Fruit fly (Drosophila melanogaster) whole organism, embryonic: ENCODE measurements around the gene CG3862.

Experiments used
- Abd-B ChIP-seq: fragments of 200-800 bp; sonication (Bioruptor generic); optimal IDR thresholded peaks from 2 replicates; lab custom pipeline; 2018; ENCODE audit warnings: missing biosample characterization, mild to moderate bottlenecking, missing genetic modification characterization, moderate library complexity
- Adf1 ChIP-seq: fragments of 200-800 bp; sonication (Bioruptor generic); IDR thresholded peaks from 2 replicates; pipeline ENCODE4 v1.3.6; 2022; ENCODE audit warnings: missing biosample characterization, missing genetic modification characterization
- Blimp-1 ChIP-seq: fragments of 200-800 bp; sonication (Bioruptor generic); optimal IDR thresholded peaks from 3 replicates; lab custom pipeline; 2018; ENCODE audit warnings: missing biosample characterization, missing genetic modification characterization, mild to moderate bottlenecking, moderate library complexity, missing genetic modification reagents
- CG10209 ChIP-seq: fragments of 200-800 bp; sonication (Bioruptor generic); optimal IDR thresholded peaks from 3 replicates; lab custom pipeline; 2017; ENCODE audit warnings: missing biosample characterization, mild to moderate bottlenecking, missing genetic modification characterization, missing genetic modification reagents
- CG1024 ChIP-seq: fragments of 200-800 bp; sonication (Bioruptor generic); IDR thresholded peaks from 2 replicates; pipeline ENCODE4 v1.3.6; 2022; ENCODE audit warnings: missing biosample characterization, missing genetic modification characterization
- CG11504 ChIP-seq: fragments of 200-800 bp; sonication (Bioruptor generic); optimal IDR thresholded peaks from 3 replicates; lab custom pipeline; 2019; ENCODE audit warnings: missing biosample characterization, mild to moderate bottlenecking, missing genetic modification characterization, moderate library complexity
- CG12744 ChIP-seq: fragments of 200-800 bp; sonication (Bioruptor generic); optimal IDR thresholded peaks from 2 replicates; lab custom pipeline; 2016; ENCODE audit warnings: missing biosample characterization, missing genetic modification characterization
- CG13894 ChIP-seq: fragments of 200-800 bp; sonication (Bioruptor generic); optimal IDR thresholded peaks from 3 replicates; lab custom pipeline; 2018; ENCODE audit warnings: missing biosample characterization, mild to moderate bottlenecking, missing genetic modification characterization, moderate library complexity
- CG18599 ChIP-seq: fragments of 200-800 bp; sonication (Bioruptor generic); optimal IDR thresholded peaks from 3 replicates; lab custom pipeline; 2017; ENCODE audit warnings: missing biosample characterization, missing genetic modification characterization, mild to moderate bottlenecking, moderate library complexity, missing genetic modification reagents
- CG2116 ChIP-seq: fragments of 200-800 bp; sonication (Bioruptor generic); optimal IDR thresholded peaks from 3 replicates; lab custom pipeline; 2018; ENCODE audit warnings: missing biosample characterization, mild to moderate bottlenecking, missing genetic modification characterization
- CG2712 ChIP-seq: fragments of 200-800 bp; optimal IDR thresholded peaks from 3 replicates; lab custom pipeline; 2019; ENCODE audit warnings: missing biosample characterization, mild to moderate bottlenecking, missing genetic modification characterization, moderate library complexity
- CG3065 ChIP-seq: fragments of 200-800 bp; sonication (Bioruptor generic); optimal IDR thresholded peaks from 2 replicates; lab custom pipeline; 2016; ENCODE audit warnings: missing biosample characterization, missing genetic modification characterization
- CG3281 ChIP-seq: fragments of 200-800 bp; sonication (Bioruptor generic); optimal IDR thresholded peaks from 3 replicates; lab custom pipeline; 2017; ENCODE audit warnings: missing biosample characterization, mild to moderate bottlenecking, missing genetic modification characterization
- CG3847 ChIP-seq: fragments of 200-800 bp; sonication (Bioruptor generic); IDR thresholded peaks from 2 replicates; pipeline ENCODE4 v1.3.6; 2022; ENCODE audit warnings: missing biosample characterization, missing genetic modification characterization
- CG5180 ChIP-seq: fragments of 200-800 bp; sonication (Bioruptor generic); optimal IDR thresholded peaks from 3 replicates; lab custom pipeline; 2017; ENCODE audit warnings: missing biosample characterization, missing genetic modification characterization, mild to moderate bottlenecking, moderate library complexity, missing genetic modification reagents
- CG7786 ChIP-seq: fragments of 200-800 bp; sonication (Bioruptor generic); optimal IDR thresholded peaks from 2 replicates; lab custom pipeline; 2016; ENCODE audit warnings: missing biosample characterization, missing genetic modification characterization
- CG9817 ChIP-seq: fragments of 200-800 bp; sonication (Bioruptor generic); optimal IDR thresholded peaks from 2 replicates; lab custom pipeline; 2018; ENCODE audit warnings: missing biosample characterization, mild to moderate bottlenecking, missing genetic modification characterization, moderate library complexity
- CTCF ChIP-seq: fragments of 200-800 bp; sonication (Bioruptor generic); optimal IDR thresholded peaks from 2 replicates; lab custom pipeline; 2017; ENCODE audit warnings: missing biosample characterization, mild to moderate bottlenecking, missing genetic modification characterization, moderate library complexity
- D19B ChIP-seq: fragments of 200-800 bp; sonication (Bioruptor generic); optimal IDR thresholded peaks from 2 replicates; lab custom pipeline; 2017; ENCODE audit warnings: missing biosample characterization, mild to moderate bottlenecking, missing genetic modification characterization
- Dfd ChIP-seq, 2 experiments: fragments of >200 bp; optimal IDR thresholded peaks; 2 replicates each; lab custom pipeline; 2017; ENCODE audit warnings: missing biosample characterization in 2 of 2, missing genetic modification characterization in 2 of 2
- Dll ChIP-seq: fragments of 200-800 bp; sonication (Bioruptor generic); IDR thresholded peaks from 4 replicates; pipeline ENCODE4 v1.3.6; 2022; ENCODE audit warnings: missing biosample characterization, missing genetic modification characterization; ENCODE audit not compliant: partially characterized antibody
- HLHmδ ChIP-seq: fragments of 200-800 bp; sonication (Bioruptor generic); optimal IDR thresholded peaks from 2 replicates; lab custom pipeline; 2018; ENCODE audit warnings: missing biosample characterization, mild to moderate bottlenecking, missing genetic modification characterization, moderate library complexity
- Meics ChIP-seq: fragments of 200-800 bp; sonication (Bioruptor generic); optimal IDR thresholded peaks from 2 replicates; lab custom pipeline; 2017; ENCODE audit warnings: missing biosample characterization, mild to moderate bottlenecking, missing genetic modification characterization
- NC2β ChIP-seq: fragments of 200-800 bp; sonication (Bioruptor generic); optimal IDR thresholded peaks from 2 replicates; lab custom pipeline; 2016; ENCODE audit warnings: missing biosample characterization, missing genetic modification characterization
- Six4 ChIP-seq: fragments of 200-800 bp; sonication (Bioruptor generic); optimal IDR thresholded peaks from 2 replicates; lab custom pipeline; 2016; ENCODE audit warnings: missing biosample characterization, missing genetic modification characterization
- TFAM ChIP-seq: fragments of 200-800 bp; sonication (Bioruptor generic); optimal IDR thresholded peaks from 2 replicates; lab custom pipeline; 2017; ENCODE audit warnings: missing biosample characterization, missing genetic modification characterization, inconsistent platforms
- ac ChIP-seq: fragments of 200-800 bp; sonication (Bioruptor generic); optimal IDR thresholded peaks from 3 replicates; lab custom pipeline; 2017; ENCODE audit warnings: missing biosample characterization, mild to moderate bottlenecking, missing genetic modification characterization
- amos ChIP-seq: fragments of 200-800 bp; sonication (Bioruptor generic); IDR thresholded peaks from 2 replicates; pipeline ENCODE4 v1.3.6; 2022; ENCODE audit warnings: missing biosample characterization, missing genetic modification characterization; ENCODE audit not compliant: partially characterized antibody
- ash1 ChIP-seq: fragments of 200-800 bp; sonication (Bioruptor generic); optimal IDR thresholded peaks from 2 replicates; lab custom pipeline; 2018; ENCODE audit warnings: missing biosample characterization, mild to moderate bottlenecking, missing genetic modification characterization
- bsh ChIP-seq, 2 experiments: fragments of 200-800 bp; sonication (Bioruptor generic); optimal IDR thresholded peaks; 2 replicates each; lab custom pipeline; 2017 to 2018; ENCODE audit warnings: mild to moderate bottlenecking in 2 of 2, missing biosample characterization in 2 of 2, missing genetic modification characterization in 2 of 2, moderate library complexity in 1 of 2
- chinmo ChIP-seq: fragments of 200-800 bp; sonication (Bioruptor generic); IDR thresholded peaks from 4 replicates; pipeline ENCODE4 v1.3.6; 2022; ENCODE audit warnings: missing biosample characterization, missing genetic modification characterization; ENCODE audit not compliant: partially characterized antibody
- chn ChIP-seq: fragments of 200-800 bp; sonication (Bioruptor generic); optimal IDR thresholded peaks from 2 replicates; lab custom pipeline; 2016; ENCODE audit warnings: missing biosample characterization, missing genetic modification characterization
- dimm ChIP-seq: fragments of 200-800 bp; sonication (Bioruptor generic); IDR thresholded peaks from 2 replicates; pipeline ENCODE4 v1.3.6; 2022; ENCODE audit warnings: missing biosample characterization, missing genetic modification characterization
- disco-r ChIP-seq: fragments of 200-800 bp; sonication (Bioruptor generic); optimal IDR thresholded peaks from 2 replicates; lab custom pipeline; 2016; ENCODE audit warnings: missing biosample characterization, missing genetic modification characterization
- emc ChIP-seq: fragments of 200-800 bp; sonication (Bioruptor generic); optimal IDR thresholded peaks from 2 replicates; lab custom pipeline; 2016; ENCODE audit warnings: missing biosample characterization, missing genetic modification characterization
- gem ChIP-seq: fragments of 200-800 bp; sonication (Bioruptor generic); optimal IDR thresholded peaks from 2 replicates; lab custom pipeline; 2019; ENCODE audit warnings: missing biosample characterization, mild to moderate bottlenecking, missing genetic modification characterization, moderate library complexity
- grau ChIP-seq: fragments of 200-800 bp; optimal IDR thresholded peaks from 3 replicates; lab custom pipeline; 2019; ENCODE audit warnings: missing biosample characterization, mild to moderate bottlenecking, missing genetic modification characterization, moderate library complexity
- insv ChIP-seq, 2 experiments: fragments of 200-800 bp; sonication (Bioruptor generic); optimal IDR thresholded peaks; 3 replicates each; lab custom pipeline; 2016 to 2018; ENCODE audit warnings: missing biosample characterization in 2 of 2, missing genetic modification characterization in 2 of 2
- klu ChIP-seq: fragments of 200-800 bp; sonication (Bioruptor generic); IDR thresholded peaks from 2 replicates; pipeline ENCODE4 v1.3.6; 2022; ENCODE audit warnings: missing biosample characterization, missing genetic modification characterization
- mirr ChIP-seq: fragments of 200-800 bp; sonication (Bioruptor generic); optimal IDR thresholded peaks from 3 replicates; lab custom pipeline; 2018; ENCODE audit warnings: missing biosample characterization, mild to moderate bottlenecking, missing genetic modification characterization
- oc ChIP-seq: fragments of 200-800 bp; sonication (Bioruptor generic); optimal IDR thresholded peaks from 2 replicates; lab custom pipeline; 2018; ENCODE audit warnings: missing biosample characterization, mild to moderate bottlenecking, missing genetic modification characterization, moderate library complexity
- otp ChIP-seq: fragments of 200-800 bp; sonication (Bioruptor generic); IDR thresholded peaks from 3 replicates; pipeline ENCODE4, ENCODE4 v1.3.6; 2022; ENCODE audit warnings: missing biosample characterization, missing genetic modification characterization
- pan ChIP-seq, 4 experiments: fragments of >200 bp in 3 of 4; fragments of 200-800 bp in 1 of 4; sonication (Bioruptor generic) in 1 of 4; optimal IDR thresholded peaks in 3 of 4; IDR thresholded peaks in 1 of 4; 2 replicates each; pipeline versions ENCODE4 v1.3.6 to Lab custom; 2017 to 2022; ENCODE audit warnings: missing biosample characterization in 2 of 4, missing genetic modification characterization in 2 of 4, mixed read lengths in 1 of 4
- ro ChIP-seq: fragments of 200-800 bp; sonication (Bioruptor generic); IDR thresholded peaks from 2 replicates; pipeline ENCODE4 v1.3.6; 2022; ENCODE audit warnings: missing biosample characterization, missing genetic modification characterization
- scrt ChIP-seq: fragments of 200-800 bp; sonication (Bioruptor generic); optimal IDR thresholded peaks from 2 replicates; lab custom pipeline; 2018; ENCODE audit warnings: missing biosample characterization, mild to moderate bottlenecking, missing genetic modification characterization, moderate library complexity
- stc ChIP-seq: fragments of 200-800 bp; sonication (Bioruptor generic); IDR thresholded peaks from 2 replicates; pipeline ENCODE4 v1.3.6; 2022; ENCODE audit warnings: missing biosample characterization, missing genetic modification characterization
- tio ChIP-seq: fragments of 200-800 bp; sonication (Bioruptor generic); optimal IDR thresholded peaks from 2 replicates; lab custom pipeline; 2017; ENCODE audit warnings: missing biosample characterization, missing genetic modification characterization, inconsistent platforms
- wor ChIP-seq: fragments of 200-800 bp; sonication (Bioruptor generic); IDR thresholded peaks from 2 replicates; pipeline ENCODE4 v1.3.6; 2022; ENCODE audit warnings: missing biosample characterization, missing genetic modification characterization
- z ChIP-seq: fragments of 200-800 bp; sonication (Bioruptor generic); IDR thresholded peaks from 3 replicates; pipeline ENCODE4 v1.3.6; 2022; ENCODE audit warnings: missing biosample characterization, missing genetic modification characterization

The CG3862 gene

DNA sequence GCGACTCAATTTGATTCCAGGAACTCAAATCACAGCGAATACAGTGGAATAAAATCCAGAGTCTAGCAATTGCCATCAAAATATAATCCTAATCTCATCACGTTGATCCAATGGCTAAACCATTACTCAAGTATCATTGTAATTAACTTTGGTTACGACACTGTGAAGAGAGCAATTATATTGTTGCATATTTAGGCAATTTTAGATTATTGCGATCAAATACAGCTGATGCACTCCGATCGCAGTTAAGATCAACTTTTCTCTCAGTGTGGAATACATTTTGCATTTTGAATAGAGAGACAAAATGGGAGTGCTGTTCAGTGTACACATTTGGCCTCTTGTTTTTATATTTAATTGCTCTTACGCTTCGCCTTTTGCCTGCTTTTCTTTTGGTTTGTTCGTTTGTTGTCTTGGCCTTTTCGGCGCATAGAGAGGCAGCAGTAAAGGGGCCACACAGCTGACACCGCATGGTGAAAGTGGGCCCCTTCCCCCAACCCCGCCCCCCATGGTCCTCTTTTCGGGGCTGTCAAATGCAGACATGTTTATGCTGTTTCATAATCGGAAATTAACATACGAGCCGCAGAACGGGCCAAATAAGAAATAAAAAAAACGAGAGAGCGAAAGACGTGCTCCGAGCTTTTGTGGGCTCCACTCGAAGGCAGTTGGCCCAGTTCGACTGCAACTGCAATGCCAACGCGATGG, 20.7 kb upstream of the CG3862 start (continued):
- no peak for TF ChIP-seq TFAM (GFP tag; lab: Kevin White, UChicago)
- TF ChIP-seq Abd-B (GFP tag; lab: Kevin White, UChicago) = peak; percentile 50
- peak; percentile 58 for TF ChIP-seq CG10209 (GFP tag; lab: Kevin White, UChicago)
- TF ChIP-seq Six4 = no peak
- no peak for TF ChIP-seq ac (GFP tag; lab: Kevin White, UChicago)
- no peak for TF ChIP-seq Dfd (GFP tag; optimal IDR thresholded peaks at IDR 0.05; lab: Kevin White, UChicago)
- no peak for TF ChIP-seq mirr
- peak in 1 of 2 experiments; percentile 73 for TF ChIP-seq bsh (GFP tag; optimal IDR thresholded peaks at IDR 0.05; lab: Kevin White, UChicago)
- no peak for TF ChIP-seq pan (optimal IDR thresholded peaks at IDR 0.05; lab: Kevin White, UChicago)
- TF ChIP-seq pan (GFP tag; optimal IDR thresholded peaks at IDR 0.05 in 1 of 2, IDR thresholded peaks at IDR 0.05 in 1 of 2) = peak in 1 of 2 experiments; percentile 70
- peak; percentile 21 for TF ChIP-seq CG9817 (tag; lab: Kevin White, UChicago)
- no peak for TF ChIP-seq CG1024 (GFP tag; lab: Robert Waterston, UW)
- TF ChIP-seq oc (tag; lab: Kevin White, UChicago) = peak; percentile 52
- TF ChIP-seq emc (GFP tag; lab: Kevin White, UChicago) = no peak
- TF ChIP-seq Adf1 (GFP tag; lab: Robert Waterston, UW) = no peak
- TF ChIP-seq grau (tag; lab: Kevin White, UChicago) = peak; percentile 62
- no peak for TF ChIP-seq z (GFP tag; lab: Robert Waterston, UW)
- TF ChIP-seq ro (GFP tag; lab: Robert Waterston, UW) = no peak
- no peak for TF ChIP-seq chinmo (GFP tag; lab: Robert Waterston, UW)
- no peak for TF ChIP-seq HLHmδ
- TF ChIP-seq CG2116 (GFP tag; lab: Kevin White, UChicago) = peak; percentile 23
- peak; percentile 14 for TF ChIP-seq NC2β (GFP tag; lab: Kevin White, UChicago)
- TF ChIP-seq wor (GFP tag; lab: Robert Waterston, UW) = peak; percentile 68
- peak; percentile 62 for TF ChIP-seq CG2712 (tag; lab: Kevin White, UChicago)
- TF ChIP-seq Dll (GFP tag; lab: Robert Waterston, UW) = no peak
- TF ChIP-seq klu (GFP tag; lab: Robert Waterston, UW) = no peak
- no peak for TF ChIP-seq CG13894 (tag; lab: Kevin White, UChicago)
- no peak for TF ChIP-seq amos
- no peak for TF ChIP-seq insv (GFP tag; optimal IDR thresholded peaks at IDR 0.05; lab: Kevin White, UChicago)
- TF ChIP-seq D19B (GFP tag; lab: Kevin White, UChicago) = no peak
- peak; percentile 29 for TF ChIP-seq chn (GFP tag; lab: Kevin White, UChicago)
- peak; percentile 60 for TF ChIP-seq CG7786
- no peak for TF ChIP-seq ash1 (GFP tag; lab: Kevin White, UChicago)
- no peak for TF ChIP-seq CG3847 (GFP tag; lab: Robert Waterston, UW)
- TF ChIP-seq tio (GFP tag; lab: Kevin White, UChicago) = peak; percentile 37
- TF ChIP-seq dimm (GFP tag; lab: Robert Waterston, UW) = no peak
- TF ChIP-seq CG5180 (GFP tag; lab: Kevin White, UChicago) = peak; percentile 45
- TF ChIP-seq CG18599 (GFP tag; lab: Kevin White, UChicago) = peak; percentile 64
- TF ChIP-seq CG3065 = peak; percentile 41
- TF ChIP-seq CG12744 (GFP tag; lab: Kevin White, UChicago) = no peak
- no peak for TF ChIP-seq disco-r
- no peak for TF ChIP-seq CTCF (GFP tag; lab: Kevin White, UChicago)
- peak; percentile 80 for TF ChIP-seq gem
- peak; percentile 31; the same call in 1 of the 3 replicates for TF ChIP-seq otp
- peak; percentile 39 for TF ChIP-seq scrt (GFP tag; lab: Kevin White, UChicago)
- TF ChIP-seq Meics (GFP tag; lab: Kevin White, UChicago) = peak; percentile 26
- peak; percentile 84 for TF ChIP-seq CG11504 (tag; lab: Kevin White, UChicago)
- no peak for TF ChIP-seq stc (GFP tag; lab: Robert Waterston, UW)
- TF ChIP-seq Blimp-1 (GFP tag; lab: Kevin White, UChicago) = peak; percentile 80
- peak; percentile 55 for TF ChIP-seq CG3281 (GFP tag; lab: Kevin White, UChicago)
